Worm (Caenorhabditis elegans) whole organism, mixed stage, embryonic: ENCODE measurements around the gene F09G2.8.

ENCODE experiments used
- bed-3 ChIP-seq: fragments of 200-800 bp; sonication (Bioruptor generic); optimal IDR thresholded peaks from 3 replicates; lab custom pipeline; 2018; ENCODE audit warnings: mild to moderate bottlenecking, missing genetic modification characterization, moderate library complexity, missing compliant biosample characterization
- ces-1 ChIP-seq: fragments of 150-350 bp; optimal IDR thresholded peaks from 2 replicates; lab custom pipeline; 2014; ENCODE audit warnings: missing biosample characterization, missing genetic modification reagents, missing genetic modification characterization
- elt-1 ChIP-seq: sonication (generic microtip); optimal IDR thresholded peaks from 2 replicates; lab custom pipeline; 2017; ENCODE audit warnings: missing genetic modification characterization, mild to moderate bottlenecking, missing compliant biosample characterization, antibody characterized with exemption, moderate library complexity, borderline replicate concordance; ENCODE audit not compliant: insufficient read depth
- pha-4 ChIP-seq: fragments of 150-350 bp; optimal IDR thresholded peaks from 2 replicates; lab custom pipeline; 2018; ENCODE audit warnings: missing biosample characterization, missing genetic modification reagents, missing genetic modification characterization
- sem-2 ChIP-seq: fragments of 200-800 bp; sonication (Bioruptor generic); optimal IDR thresholded peaks from 2 replicates; lab custom pipeline; 2018; ENCODE audit warnings: mild to moderate bottlenecking, missing genetic modification characterization, missing compliant biosample characterization
- unc-39 ChIP-seq: fragments of 150-350 bp; optimal IDR thresholded peaks from 2 replicates; lab custom pipeline; 2014; ENCODE audit warnings: missing biosample characterization, missing genetic modification characterization

DNA sequence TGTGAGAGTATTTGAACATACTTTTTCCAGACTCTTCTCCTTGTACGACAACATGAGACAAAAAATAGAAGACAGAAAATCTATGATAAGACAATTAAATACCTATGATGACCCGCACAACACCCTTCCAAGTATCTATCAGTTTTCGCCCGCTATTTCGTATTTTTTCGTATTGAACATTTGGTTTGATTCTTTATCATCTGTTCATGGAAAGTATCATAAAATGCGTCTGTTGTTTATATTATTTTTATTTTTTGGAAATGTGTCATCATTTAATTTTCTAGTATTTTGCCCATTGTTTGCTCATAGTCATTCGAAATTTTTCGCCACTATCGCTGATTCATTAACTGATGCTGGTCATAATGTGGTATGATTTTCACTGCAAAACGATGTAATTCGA, 36.4 kb downstream of the F09G2.8 start, which contains the start of gene ugt-39:
- no peak for TF ChIP-seq bed-3 (GFP tag; lab: Kevin White, UChicago)
- no peak for TF ChIP-seq unc-39
- no peak for TF ChIP-seq sem-2 (GFP tag; lab: Kevin White, UChicago)
- TF ChIP-seq elt-1 (tag; lab: Kevin White, UChicago): no peak
- TF ChIP-seq ces-1 (GFP tag; lab: Kevin White, UChicago): no peak
- TF ChIP-seq pha-4 (tag; lab: Kevin White, UChicago): no peak
